Worm (Caenorhabditis elegans): ENCODE measurements around the gene B0286.1.

DNA sequence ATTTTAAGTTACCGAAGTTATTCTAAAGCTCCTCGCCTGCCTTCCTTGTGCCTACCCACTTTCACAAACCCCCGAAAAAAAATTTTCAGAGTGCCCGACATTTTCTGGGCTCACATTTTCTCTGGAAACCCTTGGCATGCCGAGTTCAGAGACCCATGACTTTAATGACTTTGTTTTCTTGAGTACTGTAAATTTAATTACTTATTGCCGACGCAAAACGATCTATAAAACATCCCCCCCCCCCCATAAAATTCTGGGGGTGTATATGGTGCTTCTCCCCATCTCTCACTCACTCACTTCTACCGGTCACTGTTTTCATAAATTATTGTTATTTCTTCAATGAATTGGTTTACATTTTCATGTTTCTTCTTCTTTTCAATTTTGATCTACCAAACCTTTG is 10.4 kb upstream of the B0286.1 start, which contains the start of gene try-9:
- TF ChIP-seq ceh-48 (tag; optimal IDR thresholded peaks at IDR 0.05) (no peak), pqm-1 (tag; optimal IDR thresholded peaks at IDR 0.05) (no peak), fkh-10 (GFP tag; optimal IDR thresholded peaks at IDR 0.05) (no peak), ceh-22 (tag; optimal IDR thresholded peaks at IDR 0.05) (no peak)
